Fruit fly (Drosophila melanogaster): Measurements from ENCODE around the gene Mrp4.

- TF ChIP-seq Ets98B (GFP tag; IDR thresholded peaks at IDR 0.05): no peak
- no peak for TF ChIP-seq CG14655 (GFP tag; optimal IDR thresholded peaks at IDR 0.05)
- no peak for TF ChIP-seq EcR (GFP tag; optimal IDR thresholded peaks at IDR 0.05)
- TF ChIP-seq rn (GFP tag; IDR thresholded peaks at IDR 0.05): no peak
- TF ChIP-seq CG10348 (GFP tag; IDR thresholded peaks at IDR 0.05): no peak
- TF ChIP-seq Pif1B (GFP tag; optimal IDR thresholded peaks at IDR 0.05): no peak
- TF ChIP-seq CG34367 (tag; optimal IDR thresholded peaks at IDR 0.05): no peak
- TF ChIP-seq CG12605 (GFP tag; IDR thresholded peaks at IDR 0.05): no peak
- no peak for TF ChIP-seq gl (tag; optimal IDR thresholded peaks at IDR 0.05)
Observed at dm6 chr3R:11618879-11619278, 49.8 kb downstream of the Mrp4 start.
